Fruit fly (Drosophila melanogaster) whole organism, adult: ENCODE measurements around the gene Pak.

Source experiments
- CG14711 ChIP-seq: fragments of 200-800 bp; sonication (Bioruptor generic); optimal IDR thresholded peaks from 2 replicates; lab custom pipeline; 2018; ENCODE audit warnings: missing biosample characterization, mild to moderate bottlenecking, missing genetic modification characterization, moderate library complexity
- pad ChIP-seq: fragments of 200-800 bp; sonication (Bioruptor generic); optimal IDR thresholded peaks from 3 replicates; lab custom pipeline; 2017; ENCODE audit warnings: missing biosample characterization, missing genetic modification characterization, mild to moderate bottlenecking, moderate library complexity, missing genetic modification reagents

dm6 chr3R:6408467-6408866 is 57.8 kb downstream of the Pak start:
- TF ChIP-seq pad (GFP tag; lab: Kevin White, UChicago) (no peak), CG14711 (no peak)
